Worm (Caenorhabditis elegans) whole organism, midembryonic: ENCODE measurements around the gene bus-12.

Source experiments
- T22C8.4 ChIP-seq: fragments of 200-800 bp; sonication (Bioruptor generic); IDR thresholded peaks from 2 replicates; pipeline ENCODE4 v1.3.6; 2022; ENCODE audit warnings: missing genetic modification characterization, missing compliant biosample characterization
- cog-1 ChIP-seq: sonication (generic microtip); optimal IDR thresholded peaks from 2 replicates; lab custom pipeline; 2016; ENCODE audit warnings: missing genetic modification characterization, missing compliant biosample characterization
- flt-1 ChIP-seq: fragments of 200-800 bp; sonication (Bioruptor generic); IDR thresholded peaks from 2 replicates; pipeline ENCODE4 v1.3.6; 2022; ENCODE audit warnings: missing genetic modification characterization, missing compliant biosample characterization
- klf-2 ChIP-seq: fragments of 200-800 bp; sonication (Bioruptor generic); conservative IDR thresholded peaks from 2 replicates; pipeline ENCODE4 v1.3.6; 2022; ENCODE audit warnings: missing genetic modification reagents, missing genetic modification characterization, missing compliant biosample characterization
- med-1 ChIP-seq: sonication (generic microtip); optimal IDR thresholded peaks from 2 replicates; lab custom pipeline; 2017; ENCODE audit warnings: missing genetic modification characterization, mild to moderate bottlenecking, missing compliant biosample characterization, antibody characterized with exemption, missing genetic modification reagents; ENCODE audit not compliant: insufficient read depth
- ref-1 ChIP-seq: fragments of 200-800 bp; sonication (Bioruptor generic); conservative IDR thresholded peaks from 2 replicates; pipeline ENCODE4 v1.3.6; 2022; ENCODE audit warnings: missing genetic modification reagents, missing genetic modification characterization, missing compliant biosample characterization
- tab-1 ChIP-seq: fragments of 200-800 bp; sonication (Bioruptor generic); IDR thresholded peaks from 2 replicates; pipeline ENCODE4 v1.3.6; 2022; ENCODE audit warnings: missing genetic modification characterization, missing compliant biosample characterization

DNA sequence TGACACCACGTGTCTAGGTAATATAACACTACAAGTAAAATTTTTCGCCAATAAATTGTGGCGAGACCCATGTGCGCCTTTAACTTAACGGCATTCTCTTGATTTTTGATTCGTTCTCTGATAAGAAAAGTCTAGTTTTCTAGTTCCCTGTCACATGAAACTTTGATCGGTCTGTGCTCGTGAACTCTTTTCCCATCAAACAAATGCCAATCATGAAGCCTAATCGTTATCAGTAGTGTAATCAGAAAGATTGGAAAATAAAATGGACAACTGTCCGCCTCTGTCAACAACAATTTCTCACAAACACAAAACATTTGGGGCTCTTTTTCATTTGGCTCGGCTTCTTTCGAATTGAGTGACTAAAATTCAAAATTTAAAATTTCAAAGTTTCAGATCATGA, 2.1 kb upstream of the bus-12 start, which contains the start of gene ttr-45:
- no peak for TF ChIP-seq flt-1 (GFP tag; lab: Robert Waterston, UW)
- no peak for TF ChIP-seq med-1 (GFP tag; lab: Kevin White, UChicago)
- no peak for TF ChIP-seq ref-1 (GFP tag; lab: Robert Waterston, UW)
- no peak for TF ChIP-seq klf-2 (GFP tag; lab: Robert Waterston, UW)
- TF ChIP-seq T22C8.4 (GFP tag; lab: Robert Waterston, UW): no peak
- TF ChIP-seq cog-1 (tag; lab: Kevin White, UChicago): no peak
- TF ChIP-seq tab-1 (GFP tag; lab: Robert Waterston, UW): no peak
